Worm (Caenorhabditis elegans) whole organism, L2 larva: ENCODE measurements around the gene mrps-24.

Experiments used
- C34F6.9 ChIP-seq: fragments of 150-350 bp; optimal IDR thresholded peaks from 2 replicates; lab custom pipeline; 2014; ENCODE audit warnings: missing biosample characterization, missing genetic modification characterization
- F13H6.1 ChIP-seq: sonication (generic microtip); optimal IDR thresholded peaks from 2 replicates; lab custom pipeline; 2016; ENCODE audit warnings: missing genetic modification characterization, missing compliant biosample characterization
- R02D3.7 ChIP-seq: fragments of 150-350 bp; optimal IDR thresholded peaks from 2 replicates; lab custom pipeline; 2014; ENCODE audit warnings: missing biosample characterization, missing genetic modification characterization
- Y55F3AM.14 ChIP-seq: fragments of 200-800 bp; sonication (Bioruptor generic); optimal IDR thresholded peaks from 2 replicates; lab custom pipeline; 2018; ENCODE audit warnings: mild to moderate bottlenecking, missing genetic modification characterization, missing compliant biosample characterization
- aly-2 ChIP-seq: fragments of 150-350 bp; optimal IDR thresholded peaks from 2 replicates; lab custom pipeline; 2014; ENCODE audit warnings: missing biosample characterization, missing genetic modification characterization
- blmp-1 ChIP-seq: sonication (generic microtip); optimal IDR thresholded peaks from 2 replicates; lab custom pipeline; 2017; ENCODE audit warnings: missing genetic modification characterization, mild to moderate bottlenecking, missing compliant biosample characterization, antibody characterized with exemption, moderate library complexity; ENCODE audit not compliant: insufficient read depth
- ceh-16 ChIP-seq: fragments of 150-350 bp; optimal IDR thresholded peaks from 2 replicates; lab custom pipeline; 2014; ENCODE audit warnings: missing biosample characterization, missing genetic modification characterization
- ceh-82 ChIP-seq: fragments of 150-350 bp; optimal IDR thresholded peaks from 2 replicates; lab custom pipeline; 2014; ENCODE audit warnings: missing biosample characterization, missing genetic modification characterization
- crh-2 ChIP-seq: sonication (generic microtip); optimal IDR thresholded peaks from 2 replicates; lab custom pipeline; 2017; ENCODE audit warnings: missing biosample characterization, missing genetic modification characterization
- dmd-4 ChIP-seq: sonication (generic microtip); optimal IDR thresholded peaks from 2 replicates; lab custom pipeline; 2017; ENCODE audit warnings: missing biosample characterization, missing genetic modification characterization
- elt-1 ChIP-seq: fragments of 150-350 bp; optimal IDR thresholded peaks from 2 replicates; lab custom pipeline; 2014; ENCODE audit warnings: missing biosample characterization, missing genetic modification characterization
- fos-1 ChIP-seq: fragments of 150-350 bp; optimal IDR thresholded peaks from 2 replicates; lab custom pipeline; 2014; ENCODE audit warnings: missing biosample characterization, missing genetic modification characterization
- gmeb-1 ChIP-seq: fragments of 150-350 bp; optimal IDR thresholded peaks from 2 replicates; lab custom pipeline; 2014; ENCODE audit warnings: missing biosample characterization, missing genetic modification characterization
- lin-13 ChIP-seq: fragments of 150-350 bp; optimal IDR thresholded peaks from 2 replicates; lab custom pipeline; 2014; ENCODE audit warnings: missing biosample characterization, missing genetic modification reagents, missing genetic modification characterization
- lin-39 ChIP-seq: fragments of 150-350 bp; optimal IDR thresholded peaks from 2 replicates; lab custom pipeline; 2014; ENCODE audit warnings: missing biosample characterization, missing genetic modification reagents, missing genetic modification characterization
- mab-5 ChIP-seq: fragments of 150-350 bp; optimal IDR thresholded peaks from 2 replicates; lab custom pipeline; 2014; ENCODE audit warnings: missing biosample characterization, missing genetic modification characterization
- mbf-1 ChIP-seq: sonication (generic microtip); optimal IDR thresholded peaks from 2 replicates; lab custom pipeline; 2017; ENCODE audit warnings: missing biosample characterization, missing genetic modification characterization
- nhr-11 ChIP-seq: fragments of 150-350 bp; optimal IDR thresholded peaks from 2 replicates; lab custom pipeline; 2014; ENCODE audit warnings: missing biosample characterization, missing genetic modification characterization
- nhr-12 ChIP-seq: fragments of 150-350 bp; optimal IDR thresholded peaks from 2 replicates; lab custom pipeline; 2014; ENCODE audit warnings: missing biosample characterization, missing genetic modification characterization
- nhr-129 ChIP-seq: fragments of 150-350 bp; optimal IDR thresholded peaks from 2 replicates; lab custom pipeline; 2014; ENCODE audit warnings: missing biosample characterization, missing genetic modification characterization
- nhr-21 ChIP-seq: fragments of 150-350 bp; optimal IDR thresholded peaks from 2 replicates; lab custom pipeline; 2014; ENCODE audit warnings: missing biosample characterization, missing genetic modification characterization
- nhr-23 ChIP-seq: fragments of 150-350 bp; optimal IDR thresholded peaks from 2 replicates; lab custom pipeline; 2014; ENCODE audit warnings: missing biosample characterization, missing genetic modification reagents, missing genetic modification characterization
- nhr-6 ChIP-seq: fragments of 150-350 bp; optimal IDR thresholded peaks from 2 replicates; lab custom pipeline; 2014; ENCODE audit warnings: missing biosample characterization, missing genetic modification characterization
- peb-1 ChIP-seq: fragments of 150-350 bp; optimal IDR thresholded peaks from 2 replicates; lab custom pipeline; 2014; ENCODE audit warnings: missing biosample characterization, missing genetic modification characterization
- sem-4 ChIP-seq: fragments of 150-350 bp; optimal IDR thresholded peaks from 2 replicates; lab custom pipeline; 2014; ENCODE audit warnings: missing biosample characterization, missing genetic modification reagents, missing genetic modification characterization
- skn-1 ChIP-seq: sonication (generic microtip); optimal IDR thresholded peaks from 2 replicates; lab custom pipeline; 2017; ENCODE audit warnings: missing biosample characterization, missing genetic modification characterization
- sma-3 ChIP-seq: sonication (generic microtip); optimal IDR thresholded peaks from 2 replicates; lab custom pipeline; 2016; ENCODE audit warnings: missing genetic modification reagents, missing genetic modification characterization, missing compliant biosample characterization
- sma-9 ChIP-seq, 2 experiments: fragments of 150-350 bp in 1 of 2; sonication (generic microtip) in 1 of 2; optimal IDR thresholded peaks; 2 replicates each; lab custom pipeline; 2014 to 2016; ENCODE audit warnings: missing genetic modification characterization in 2 of 2, mild to moderate bottlenecking in 1 of 2, missing biosample characterization in 1 of 2, missing compliant biosample characterization in 1 of 2, missing genetic modification reagents in 1 of 2, moderate library complexity in 1 of 2
- snpc-4 ChIP-seq: fragments of 150-350 bp; optimal IDR thresholded peaks from 2 replicates; lab custom pipeline; 2014; ENCODE audit warnings: missing biosample characterization, missing genetic modification characterization
- unc-39 ChIP-seq: fragments of 150-350 bp; optimal IDR thresholded peaks from 2 replicates; lab custom pipeline; 2014; ENCODE audit warnings: missing biosample characterization, missing genetic modification characterization
- unc-55 ChIP-seq: fragments of 150-350 bp; sonication (generic microtip); optimal IDR thresholded peaks from 3 replicates; lab custom pipeline; 2014; ENCODE audit warnings: missing biosample characterization, missing genetic modification reagents, missing genetic modification characterization
- unc-62 ChIP-seq: fragments of 150-350 bp; optimal IDR thresholded peaks from 2 replicates; lab custom pipeline; 2014; ENCODE audit warnings: missing biosample characterization, missing genetic modification reagents, missing genetic modification characterization
- ztf-1 ChIP-seq: fragments of 200-800 bp; sonication (Bioruptor generic); conservative IDR thresholded peaks from 2 replicates; pipeline ENCODE4 v1.3.6; 2022; ENCODE audit warnings: missing genetic modification characterization, missing compliant biosample characterization
- ztf-4 ChIP-seq: fragments of 150-350 bp; optimal IDR thresholded peaks from 2 replicates; lab custom pipeline; 2014; ENCODE audit warnings: missing biosample characterization, missing genetic modification characterization

Gene mrps-24

DNA sequence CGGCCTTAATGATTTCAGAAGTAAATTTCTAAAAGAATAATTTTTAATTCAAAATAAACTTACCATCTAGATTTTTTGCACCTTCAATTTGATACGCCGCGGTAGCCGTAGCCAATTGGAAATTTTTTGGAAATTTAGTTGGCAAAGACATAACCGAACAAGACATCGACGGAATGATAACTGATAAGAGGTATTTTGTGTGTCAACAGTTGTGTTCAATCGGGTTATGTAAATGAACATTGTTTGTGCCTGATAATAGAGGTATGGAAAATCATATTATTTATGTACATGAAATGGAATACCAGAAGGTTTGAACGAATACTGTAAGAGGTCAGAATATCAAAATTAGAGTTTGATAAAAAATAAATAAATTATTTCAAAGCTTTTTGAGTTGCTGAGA lies 38.0 kb downstream of the mrps-24 start, which contains the start of gene klo-1:
Gene klo-1, minus strand, starts transcription at position 388 of the 400 bp plus-strand sequence.
- TF ChIP-seq fos-1 (tag; lab: Kevin White, UChicago), result peak; percentile 83
- TF ChIP-seq crh-2 (tag; lab: Kevin White, UChicago), result peak; percentile 54
- no peak for TF ChIP-seq peb-1 (tag; lab: Kevin White, UChicago)
- TF ChIP-seq Y55F3AM.14 (GFP tag; lab: Kevin White, UChicago), result no peak
- no peak for TF ChIP-seq mab-5
- TF ChIP-seq sma-9 (GFP tag; optimal IDR thresholded peaks at IDR 0.05; lab: Kevin White, UChicago), result peak; percentile 38
- no peak for TF ChIP-seq sma-9 (tag; optimal IDR thresholded peaks at IDR 0.05; lab: Kevin White, UChicago)
- no peak for TF ChIP-seq mbf-1 (tag; lab: Kevin White, UChicago)
- TF ChIP-seq dmd-4, result no peak
- no peak for TF ChIP-seq ceh-82
- no peak for TF ChIP-seq ztf-1 (GFP tag; lab: Robert Waterston, UW)
- no peak for TF ChIP-seq unc-55 (GFP tag; lab: Kevin White, UChicago)
- TF ChIP-seq, all 48 proteins: peak for 3

DNA sequence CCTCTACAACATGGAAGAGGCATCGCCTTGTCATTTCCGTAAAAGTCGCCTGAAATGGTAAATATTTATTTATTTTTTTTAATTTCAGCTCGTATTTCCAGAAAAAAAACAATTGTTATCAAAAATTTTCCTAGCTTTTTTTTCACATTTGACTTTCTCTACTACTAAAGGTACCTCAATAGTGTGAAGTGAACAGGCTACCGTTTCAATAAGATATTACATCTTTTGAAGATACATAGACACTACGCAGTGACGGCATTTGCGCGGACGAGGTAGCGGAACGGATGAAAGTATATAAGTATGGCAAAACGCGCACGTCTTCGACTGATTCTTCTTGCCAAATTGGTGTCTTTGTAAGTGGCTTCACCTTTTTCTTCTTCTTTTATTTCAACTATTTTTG lies 43.3 kb downstream of the mrps-24 start, which contains the start of gene col-14:
Gene col-14, plus strand, starts transcription at position 301 of the 400 bp plus-strand sequence.
- TF ChIP-seq aly-2 (tag; lab: Kevin White, UChicago) (no peak), F13H6.1 (tag; lab: Kevin White, UChicago) (no peak), sma-9 (GFP tag; optimal IDR thresholded peaks at IDR 0.05; lab: Kevin White, UChicago) (no peak), sma-9 (tag; optimal IDR thresholded peaks at IDR 0.05; lab: Kevin White, UChicago) (no peak), mbf-1 (tag; lab: Kevin White, UChicago) (no peak), nhr-21 (no peak), blmp-1 (tag; lab: Kevin White, UChicago) (no peak)

DNA sequence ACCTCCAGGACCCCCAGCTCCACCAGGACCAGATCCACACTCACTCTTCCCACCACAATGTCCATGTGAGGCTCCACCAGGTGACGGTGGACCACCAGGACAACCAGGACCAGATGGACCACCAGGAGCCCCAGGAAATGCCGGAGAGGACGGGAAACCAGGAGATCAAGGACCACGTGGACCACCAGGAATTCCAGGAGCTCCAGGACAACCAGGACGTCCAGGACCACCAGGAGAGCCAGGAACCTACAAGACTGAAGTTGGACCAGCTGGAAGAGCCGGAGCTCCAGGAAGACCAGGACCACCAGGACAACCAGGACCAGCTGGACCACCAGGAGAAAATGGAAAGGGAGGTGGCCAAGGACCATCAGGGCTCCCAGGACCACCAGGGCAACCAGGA lies 44.3 kb downstream of the mrps-24 start:
- TF ChIP-seq elt-1, result no peak
- TF ChIP-seq skn-1 (tag; lab: Kevin White, UChicago), result no peak
- no peak for TF ChIP-seq R02D3.7 (tag; lab: Kevin White, UChicago)
- TF ChIP-seq fos-1 (tag; lab: Kevin White, UChicago), result no peak
- TF ChIP-seq gmeb-1 (tag; lab: Kevin White, UChicago), result no peak
- TF ChIP-seq peb-1 (tag; lab: Kevin White, UChicago), result no peak
- TF ChIP-seq nhr-6 (tag; lab: Kevin White, UChicago), result no peak
- TF ChIP-seq lin-39, result no peak

DNA sequence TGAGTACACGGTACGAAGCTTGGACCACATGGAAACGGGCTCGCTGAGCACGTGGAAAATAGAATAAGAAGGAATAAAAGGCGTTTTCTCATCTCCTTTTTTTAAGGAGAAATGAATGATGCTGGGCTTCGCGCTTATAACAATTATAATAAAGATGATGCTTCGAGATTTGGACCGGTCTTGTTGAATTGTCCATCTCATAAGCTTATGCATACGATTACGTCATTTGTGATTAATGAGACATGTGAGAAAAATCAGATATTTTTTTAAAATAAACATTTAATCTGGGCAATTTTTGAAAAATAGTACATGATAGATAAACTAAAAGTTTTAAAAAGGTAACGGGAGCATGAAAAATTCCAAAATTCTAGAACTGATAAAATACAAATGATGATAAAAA lies 47.4 kb downstream of the mrps-24 start, which contains the start of gene C46A5.4:
Gene C46A5.4, minus strand, starts transcription at position 101 of the 400 bp plus-strand sequence.
- TF ChIP-seq unc-62, result no peak
- no peak for TF ChIP-seq F13H6.1 (tag; lab: Kevin White, UChicago)
- TF ChIP-seq nhr-12, result no peak
- no peak for TF ChIP-seq gmeb-1 (tag; lab: Kevin White, UChicago)
- no peak for TF ChIP-seq aly-2 (tag; lab: Kevin White, UChicago)
- no peak for TF ChIP-seq lin-13 (GFP tag; lab: Kevin White, UChicago)
- no peak for TF ChIP-seq nhr-11 (tag; lab: Kevin White, UChicago)
- TF ChIP-seq R02D3.7 (tag; lab: Kevin White, UChicago), result no peak
- no peak for TF ChIP-seq dmd-4
- no peak for TF ChIP-seq unc-55 (GFP tag; lab: Kevin White, UChicago)
- no peak for TF ChIP-seq snpc-4

DNA sequence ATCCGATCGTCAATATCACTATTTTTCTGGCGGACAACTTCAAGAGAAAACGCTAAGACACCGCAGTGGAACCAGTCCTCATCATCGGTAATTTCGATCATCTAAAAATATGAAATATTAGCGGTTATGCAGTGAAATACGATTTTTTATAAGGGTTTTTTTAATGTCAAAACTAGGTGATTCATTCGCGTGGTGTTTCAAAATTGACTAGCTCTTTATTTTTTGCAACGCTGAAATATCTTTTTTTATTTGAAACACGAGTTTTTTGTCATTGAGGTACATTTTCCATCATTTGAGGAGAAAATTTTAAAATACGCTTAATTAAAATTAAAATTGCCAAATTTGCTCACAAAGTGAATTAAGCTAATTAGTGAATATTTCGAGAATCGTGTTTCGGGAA lies 49.7 kb downstream of the mrps-24 start, which contains the start of gene dsb-3:
Gene dsb-3, minus strand, starts transcription at position 101 of the 400 bp plus-strand sequence.
- no peak for TF ChIP-seq ztf-4
- no peak for TF ChIP-seq sma-3 (GFP tag; lab: Kevin White, UChicago)
- no peak for TF ChIP-seq ceh-16
- TF ChIP-seq lin-13 (GFP tag; lab: Kevin White, UChicago), result no peak
- TF ChIP-seq R02D3.7 (tag; lab: Kevin White, UChicago), result no peak
- no peak for TF ChIP-seq ztf-1 (GFP tag; lab: Robert Waterston, UW)
- TF ChIP-seq sem-4 (tag; lab: Kevin White, UChicago), result no peak
- no peak for TF ChIP-seq unc-39 (tag; lab: Kevin White, UChicago)
- TF ChIP-seq F13H6.1 (tag; lab: Kevin White, UChicago), result no peak

DNA sequence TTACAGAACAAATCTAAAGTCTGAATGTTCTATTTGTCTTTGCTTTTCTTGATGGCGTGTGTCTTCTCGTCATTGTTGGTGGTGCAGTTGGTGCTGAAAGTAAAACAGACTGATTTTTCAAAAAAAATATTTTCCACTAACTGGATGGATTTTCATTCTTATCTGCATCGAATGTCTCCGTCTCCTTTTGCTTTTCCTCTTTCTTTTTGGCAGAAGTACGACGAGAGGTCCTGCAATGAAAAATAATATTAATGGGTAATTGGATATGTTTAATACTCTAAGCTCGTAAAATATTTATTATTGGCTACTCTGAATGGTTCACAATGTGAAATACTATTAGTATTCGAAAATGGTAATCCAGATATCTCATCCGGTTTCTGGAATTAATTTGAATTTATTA lies 50.3 kb downstream of the mrps-24 start, which contains the start of gene del-7:
Gene del-7, plus strand, starts transcription at position 301 of the 400 bp plus-strand sequence.
- no peak for TF ChIP-seq C34F6.9 (tag; lab: Kevin White, UChicago)
- no peak for TF ChIP-seq Y55F3AM.14 (GFP tag; lab: Kevin White, UChicago)
- no peak for TF ChIP-seq ztf-4
- TF ChIP-seq ztf-1 (GFP tag; lab: Robert Waterston, UW), result no peak
- no peak for TF ChIP-seq nhr-23 (tag; lab: Kevin White, UChicago)
- no peak for TF ChIP-seq nhr-129 (tag; lab: Kevin White, UChicago)
- TF ChIP-seq sma-3 (GFP tag; lab: Kevin White, UChicago), result no peak
- TF ChIP-seq gmeb-1 (tag; lab: Kevin White, UChicago), result no peak
- TF ChIP-seq dmd-4, result no peak
- TF ChIP-seq mab-5, result no peak
